Worm (Caenorhabditis elegans) whole organism, mixed stage, embryonic: ENCODE results near the gene C17H12.8.

Experiments used
- M03D4.4 ChIP-seq: sonication (generic microtip); optimal IDR thresholded peaks from 2 replicates; lab custom pipeline; 2017; ENCODE audit warnings: mild to moderate bottlenecking, missing genetic modification characterization, missing compliant biosample characterization
- ceh-43 ChIP-seq: fragments of 200-800 bp; sonication (Bioruptor generic); optimal IDR thresholded peaks from 2 replicates; lab custom pipeline; 2018; ENCODE audit warnings: mild to moderate bottlenecking, missing genetic modification characterization, moderate library complexity, missing compliant biosample characterization
- elt-1 ChIP-seq: sonication (generic microtip); optimal IDR thresholded peaks from 2 replicates; lab custom pipeline; 2017; ENCODE audit warnings: missing genetic modification characterization, mild to moderate bottlenecking, missing compliant biosample characterization, antibody characterized with exemption, moderate library complexity, borderline replicate concordance; ENCODE audit not compliant: insufficient read depth
- hlh-1 ChIP-seq: fragments of 150-350 bp; optimal IDR thresholded peaks from 2 replicates; lab custom pipeline; 2014; ENCODE audit warnings: missing biosample characterization, missing genetic modification reagents, missing genetic modification characterization
- lsy-2 ChIP-seq: fragments of 150-350 bp; optimal IDR thresholded peaks from 2 replicates; lab custom pipeline; 2014; ENCODE audit warnings: missing biosample characterization, missing genetic modification characterization
- mep-1 ChIP-seq: fragments of 150-350 bp; optimal IDR thresholded peaks from 2 replicates; lab custom pipeline; 2017; ENCODE audit warnings: missing biosample characterization, missing genetic modification reagents, missing genetic modification characterization, inconsistent platforms
- nhr-12 ChIP-seq: fragments of 150-350 bp; optimal IDR thresholded peaks from 2 replicates; lab custom pipeline; 2014; ENCODE audit warnings: missing biosample characterization, missing genetic modification characterization
- nhr-2 ChIP-seq: fragments of 150-350 bp; optimal IDR thresholded peaks from 2 replicates; lab custom pipeline; 2014; ENCODE audit warnings: missing biosample characterization, missing genetic modification characterization
- nhr-237 ChIP-seq: fragments of 150-350 bp; optimal IDR thresholded peaks from 2 replicates; lab custom pipeline; 2014; ENCODE audit warnings: missing biosample characterization, missing genetic modification characterization
- unc-62 ChIP-seq: fragments of 150-350 bp; optimal IDR thresholded peaks from 2 replicates; lab custom pipeline; 2014; ENCODE audit warnings: missing biosample characterization, missing genetic modification reagents, missing genetic modification characterization
- ztf-11 ChIP-seq: fragments of 150-350 bp; optimal IDR thresholded peaks from 2 replicates; lab custom pipeline; 2014; ENCODE audit warnings: missing biosample characterization, missing genetic modification characterization

ce11 chrIV:6811808-6812207 is 6.7 kb upstream of the C17H12.8 start, which contains the start of gene ceh-48:
- TF ChIP-seq nhr-12 (tag; lab: Kevin White, UChicago) (no peak), M03D4.4 (tag; lab: Kevin White, UChicago) (no peak), nhr-237 (tag; lab: Kevin White, UChicago) (no peak), unc-62 (GFP tag; lab: Kevin White, UChicago) (no peak), mep-1 (tag; lab: Kevin White, UChicago) (no peak), ceh-43 (GFP tag; lab: Kevin White, UChicago) (no peak), elt-1 (tag; lab: Kevin White, UChicago) (no peak), hlh-1 (no peak), lsy-2 (tag; lab: Kevin White, UChicago) (no peak), nhr-2 (no peak), ztf-11 (tag; lab: Kevin White, UChicago) (no peak)
